Worm (Caenorhabditis elegans): ENCODE data around the gene T23F11.11.
A peak's percentile ranks its signal among the peaks of the same experiment; 100 is the strongest.

Gene T23F11.11

DNA sequence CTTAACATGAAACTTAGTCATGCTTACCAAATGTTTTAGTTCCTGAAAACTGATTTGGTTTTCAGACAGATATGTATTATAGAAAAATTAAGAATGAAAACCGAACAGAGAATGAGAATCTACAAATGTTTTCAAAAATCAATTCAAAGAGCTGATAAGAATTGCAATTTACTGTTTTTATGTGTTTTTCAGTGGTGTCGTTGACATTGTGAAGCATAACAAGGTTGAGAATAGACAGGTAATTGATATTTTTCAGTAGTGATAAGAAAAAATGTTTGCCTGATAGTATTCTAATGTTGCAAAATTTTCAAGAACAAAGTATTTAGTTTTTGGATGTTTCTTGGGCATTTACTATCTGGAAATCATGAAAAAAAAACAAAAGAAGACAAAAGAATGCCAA is 28.1 kb downstream of the T23F11.11 start, which contains the start of gene pfas-1:
pfas-1 (minus strand) TSS at position 49 of the 400 bp plus-strand sequence.
- TF ChIP-seq hlh-15 (tag; optimal IDR thresholded peaks at IDR 0.05) (no peak), elt-4 (tag; optimal IDR thresholded peaks at IDR 0.05) (no peak)

DNA sequence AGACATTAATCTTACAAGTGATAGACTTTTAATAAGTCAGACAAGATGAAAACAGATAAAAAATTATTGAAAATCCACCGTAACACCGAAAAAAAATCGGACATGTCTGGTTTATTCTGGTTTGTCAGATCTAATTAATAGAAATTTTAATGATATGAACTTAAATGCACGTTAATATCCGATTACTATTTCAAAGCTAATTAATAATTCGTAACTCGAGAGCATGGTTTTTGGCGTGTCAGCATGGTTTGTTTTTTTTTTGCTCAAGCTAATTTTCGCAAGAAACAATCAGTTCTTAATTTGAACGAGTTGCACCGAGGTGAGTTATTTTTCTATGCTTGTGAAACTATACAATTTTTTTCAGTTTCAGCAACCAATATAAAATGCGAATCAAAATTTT is 36.4 kb downstream of the T23F11.11 start, which contains the start of gene clec-153:
clec-153 (plus strand) TSS at position 301 of the 400 bp plus-strand sequence.
- no peak for TF ChIP-seq hlh-13 (GFP tag; optimal IDR thresholded peaks at IDR 0.05)
- no peak for TF ChIP-seq ceh-31 (tag; optimal IDR thresholded peaks at IDR 0.05)
- TF ChIP-seq sox-4 (tag; optimal IDR thresholded peaks at IDR 0.05), result no peak
- no peak for TF ChIP-seq elt-4 (tag; optimal IDR thresholded peaks at IDR 0.05)
- no peak for TF ChIP-seq pax-1 (tag; optimal IDR thresholded peaks at IDR 0.05)
- no peak for TF ChIP-seq lim-6 (tag; optimal IDR thresholded peaks at IDR 0.05)
- no peak for TF ChIP-seq tbx-7 (tag; optimal IDR thresholded peaks at IDR 0.05)

DNA sequence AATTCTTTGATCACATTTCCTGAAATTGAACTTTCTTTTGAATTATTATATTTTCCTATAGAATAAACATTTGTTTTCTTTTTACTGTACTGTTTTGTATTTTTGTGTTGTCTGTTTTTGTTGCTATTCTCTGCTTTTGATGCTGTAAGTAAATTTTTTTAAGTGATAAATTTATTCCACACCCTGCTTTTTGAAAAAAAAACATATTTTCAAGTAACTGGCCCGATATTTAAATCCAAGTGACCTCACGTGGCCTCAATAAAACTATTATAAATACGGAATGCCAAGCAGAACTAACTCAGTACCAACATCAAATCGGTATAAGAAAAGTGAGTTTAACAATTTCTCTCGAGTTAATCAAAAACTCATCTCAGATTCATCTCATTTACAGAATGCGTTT is 43.2 kb downstream of the T23F11.11 start, which contains the start of gene clec-151:
clec-151 (plus strand) TSS at position 301 of the 400 bp plus-strand sequence.
- TF ChIP-seq dmd-4 (tag; optimal IDR thresholded peaks at IDR 0.05; ENCODE audit: borderline replicate concordance) (no peak), pqm-1 (tag; optimal IDR thresholded peaks at IDR 0.05) (no peak), lin-11 (tag; optimal IDR thresholded peaks at IDR 0.05) (no peak), ceh-6 (GFP tag; optimal IDR thresholded peaks at IDR 0.05) (no peak), Y22D7AL.16 (tag; optimal IDR thresholded peaks at IDR 0.05) (no peak), nhr-232 (tag; optimal IDR thresholded peaks at IDR 0.05) (no peak), pha-4 (tag; optimal IDR thresholded peaks at IDR 0.05) (no peak), C08G9.2 (tag; optimal IDR thresholded peaks at IDR 0.05) (no peak), pros-1 (tag; optimal IDR thresholded peaks at IDR 0.05) (no peak), ceh-45 (GFP tag; IDR thresholded peaks at IDR 0.05) (no peak), che-1 (tag; optimal IDR thresholded peaks at IDR 0.05) (no peak), ref-2 (tag; optimal IDR thresholded peaks at IDR 0.05) (no peak), hlh-8 (tag; optimal IDR thresholded peaks at IDR 0.05) (no peak), ceh-2 (tag; optimal IDR thresholded peaks at IDR 0.05) (no peak), tbx-2 (tag; optimal IDR thresholded peaks at IDR 0.05) (no peak), ahr-1 (tag; optimal IDR thresholded peaks at IDR 0.05) (no peak), lim-6 (tag; optimal IDR thresholded peaks at IDR 0.05) (no peak), ceh-31 (tag; optimal IDR thresholded peaks at IDR 0.05) (no peak), unc-3 (GFP tag; conservative IDR thresholded peaks at IDR 0.05) (no peak), unc-3 (tag; optimal IDR thresholded peaks at IDR 0.05) (no peak)

DNA sequence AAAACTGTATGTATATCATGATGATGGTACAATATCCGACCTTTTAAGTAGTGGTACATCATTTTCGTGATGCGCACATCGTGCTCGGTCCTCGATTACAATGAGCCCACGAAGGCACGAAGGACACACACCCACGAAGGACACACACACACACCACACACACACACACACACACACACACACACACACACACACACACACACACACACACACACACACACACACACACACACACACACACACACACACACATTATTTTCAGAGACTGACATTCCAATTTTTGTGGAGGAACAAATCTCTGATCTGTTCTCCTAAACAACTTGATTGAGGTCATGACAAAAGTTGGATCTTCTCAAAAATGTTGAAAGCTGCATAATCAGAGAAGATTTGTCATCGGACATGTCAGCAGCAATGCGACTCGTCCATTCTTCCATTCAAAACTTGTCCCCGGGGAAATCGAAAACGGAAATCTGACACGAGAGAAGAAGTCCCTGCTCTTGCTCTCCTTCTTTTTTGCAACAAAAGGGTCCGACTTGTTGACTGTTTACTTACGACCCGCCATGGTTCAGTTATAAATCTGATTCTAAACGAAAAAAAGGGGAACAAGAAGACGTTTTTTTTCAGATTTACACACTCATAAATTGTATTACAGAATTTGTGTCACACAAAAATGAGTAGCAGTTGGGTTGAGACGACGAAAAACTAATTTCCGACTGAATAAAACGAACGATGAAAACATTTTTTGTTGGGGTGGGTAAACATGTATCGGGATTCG is 45.1 kb downstream of the T23F11.11 start:
- TF ChIP-seq ceh-19 (GFP tag; optimal IDR thresholded peaks at IDR 0.05) (peak; percentile 61), C38D4.7 (GFP tag; optimal IDR thresholded peaks at IDR 0.05) (peak; percentile 45), fkh-10 (GFP tag; optimal IDR thresholded peaks at IDR 0.05) (no peak), gmeb-2 (tag; optimal IDR thresholded peaks at IDR 0.05) (peak; percentile 28), K02D7.2 (tag; optimal IDR thresholded peaks at IDR 0.05) (peak; percentile 46), ceh-6 (GFP tag; optimal IDR thresholded peaks at IDR 0.05) (peak; percentile 42), eyg-1 (tag; optimal IDR thresholded peaks at IDR 0.05) (no peak), unc-42 (tag; optimal IDR thresholded peaks at IDR 0.05) (peak; percentile 2)

DNA sequence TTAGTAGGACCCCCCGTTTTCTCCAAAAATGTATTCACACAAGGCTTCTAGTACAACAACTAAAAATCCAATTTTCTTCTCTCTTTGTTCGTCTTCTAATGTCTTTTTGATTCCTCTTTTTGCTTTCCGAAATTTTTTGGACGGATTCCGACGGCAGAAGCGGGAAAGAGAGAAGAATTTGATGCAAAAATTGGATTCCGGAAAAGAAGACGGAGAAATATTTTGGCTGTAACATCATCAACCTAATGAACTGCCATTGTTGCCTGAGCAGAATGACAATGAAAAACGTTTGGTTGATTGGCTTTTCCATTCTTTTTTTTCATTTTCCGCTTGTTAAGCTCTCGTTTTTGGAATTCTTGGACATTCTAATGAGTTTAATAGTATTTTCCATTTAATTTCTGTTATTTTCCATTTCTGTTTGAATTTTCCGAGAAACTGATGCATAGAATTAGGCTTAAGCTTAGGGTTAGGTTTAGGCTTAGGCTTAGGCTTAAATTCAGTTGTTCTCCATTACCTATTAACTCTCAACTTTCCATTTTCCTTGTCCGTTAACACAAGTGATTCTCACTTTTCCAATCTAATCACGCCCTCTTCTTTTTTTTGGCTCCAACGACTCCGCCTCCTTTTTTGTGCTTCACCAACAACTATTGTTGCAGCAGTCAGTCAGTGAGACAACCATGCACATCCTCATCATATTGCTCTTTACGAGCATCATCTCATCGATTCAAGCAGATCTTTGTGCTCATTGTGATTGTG is 48.8 kb downstream of the T23F11.11 start, which contains the start of gene lron-5:
lron-5 (plus strand) TSS at position 655 of the 756 bp plus-strand sequence.
- no peak for TF ChIP-seq dmd-4 (tag; optimal IDR thresholded peaks at IDR 0.05; ENCODE audit: borderline replicate concordance)
- peak; percentile 45 for TF ChIP-seq unc-42 (tag; optimal IDR thresholded peaks at IDR 0.05)

Measured in whole organism, late embryonic.